Fruit fly (Drosophila melanogaster): ENCODE data around the gene RASSF8.

DNA sequence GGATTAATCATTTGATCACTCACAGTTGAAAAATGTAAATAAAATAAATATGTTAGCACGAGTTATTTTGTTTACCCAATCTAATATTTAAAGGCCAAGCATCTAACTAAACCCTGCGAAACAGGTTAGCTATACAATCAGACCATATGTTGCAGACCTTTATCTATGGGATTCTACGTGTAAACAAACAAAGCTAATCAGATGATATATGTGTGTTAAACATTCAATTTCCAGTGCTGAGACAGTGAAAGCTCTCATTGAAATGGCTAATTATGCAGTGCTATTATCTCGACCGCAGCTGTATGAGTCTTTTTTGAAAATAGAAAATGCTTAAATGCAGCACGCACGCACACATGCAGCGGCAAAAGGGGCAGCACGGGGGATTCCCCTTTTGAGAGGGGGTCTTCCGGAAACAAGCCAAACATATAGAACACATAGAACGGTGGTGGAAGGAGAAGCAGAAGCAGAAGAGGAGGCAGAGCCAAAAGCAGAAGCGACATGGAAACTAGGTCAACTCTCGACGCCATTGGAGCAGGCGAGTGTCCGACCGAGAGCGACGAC, 1.7 kb upstream of the RASSF8 start:
- TF ChIP-seq CG33017 (tag; optimal IDR thresholded peaks at IDR 0.05) (no peak), CG1620 (GFP tag; optimal IDR thresholded peaks at IDR 0.05) (no peak), Clk (GFP tag; optimal IDR thresholded peaks at IDR 0.05) (no peak), ovo (GFP tag; optimal IDR thresholded peaks at IDR 0.05) (no peak), CG7101 (tag; optimal IDR thresholded peaks at IDR 0.05) (no peak), CG11617 (GFP tag; optimal IDR thresholded peaks at IDR 0.05) (no peak), CG12768 (GFP tag; optimal IDR thresholded peaks at IDR 0.05) (no peak), Crg-1 (GFP tag; optimal IDR thresholded peaks at IDR 0.05) (no peak), kay (GFP tag; ENCODE audit: borderline replicate concordance) (no peak), Hr96 (GFP tag; optimal IDR thresholded peaks at IDR 0.05) (no peak), CG5204 (GFP tag; optimal IDR thresholded peaks at IDR 0.05) (no peak), bab1 (GFP tag; optimal IDR thresholded peaks at IDR 0.05) (no peak), toe (GFP tag; optimal IDR thresholded peaks at IDR 0.05) (no peak)
